Worm (Caenorhabditis elegans) whole organism, early embryonic: Measurements from ENCODE around the gene sulp-3.

Source experiments
- B0310.2 ChIP-seq: sonication (generic microtip); optimal IDR thresholded peaks from 2 replicates; lab custom pipeline; 2016; ENCODE audit warnings: mild to moderate bottlenecking, missing genetic modification characterization, missing compliant biosample characterization
- F13C5.2 ChIP-seq: sonication (generic microtip); optimal IDR thresholded peaks from 2 replicates; lab custom pipeline; 2017; ENCODE audit warnings: mild to moderate bottlenecking, missing genetic modification characterization, inconsistent platforms, missing compliant biosample characterization
- aly-1 ChIP-seq: sonication (generic microtip); optimal IDR thresholded peaks from 2 replicates; lab custom pipeline; 2016; ENCODE audit warnings: missing genetic modification characterization, missing compliant biosample characterization
- ama-1 ChIP-seq: fragments of 150-350 bp; optimal IDR thresholded peaks from 2 replicates; lab custom pipeline; 2014
- ceh-13 ChIP-seq: fragments of 200-800 bp; sonication (Bioruptor generic); optimal IDR thresholded peaks from 2 replicates; lab custom pipeline; 2018; ENCODE audit warnings: mild to moderate bottlenecking, missing genetic modification characterization, missing compliant biosample characterization
- ceh-36 ChIP-seq: sonication (generic microtip); optimal IDR thresholded peaks from 2 replicates; lab custom pipeline; 2016; ENCODE audit warnings: missing genetic modification characterization, inconsistent platforms, missing compliant biosample characterization
- ets-7 ChIP-seq: sonication (generic microtip); optimal IDR thresholded peaks from 2 replicates; lab custom pipeline; 2016; ENCODE audit warnings: missing genotype, missing genetic modification characterization, missing compliant biosample characterization
- flt-1 ChIP-seq: fragments of 200-800 bp; sonication (Bioruptor generic); IDR thresholded peaks from 2 replicates; pipeline ENCODE4 v1.3.6; 2022; ENCODE audit warnings: missing genetic modification characterization, missing compliant biosample characterization
- hmbx-1 ChIP-seq: sonication (generic microtip); optimal IDR thresholded peaks from 2 replicates; lab custom pipeline; 2016; ENCODE audit warnings: mild to moderate bottlenecking, missing genetic modification characterization, missing compliant biosample characterization
- hmg-4 ChIP-seq: fragments of 200-800 bp; sonication (Bioruptor generic); optimal IDR thresholded peaks from 2 replicates; lab custom pipeline; 2018; ENCODE audit warnings: mild to moderate bottlenecking, missing genetic modification characterization, missing compliant biosample characterization
- hnd-1 ChIP-seq: sonication (generic microtip); optimal IDR thresholded peaks from 2 replicates; lab custom pipeline; 2016; ENCODE audit warnings: missing genetic modification characterization, missing compliant biosample characterization
- pes-1 ChIP-seq: fragments of 200-800 bp; sonication (Bioruptor generic); IDR thresholded peaks from 2 replicates; pipeline ENCODE4 v1.3.6; 2022; ENCODE audit warnings: missing genetic modification reagents, missing genetic modification characterization, missing compliant biosample characterization
- scrt-1 ChIP-seq: fragments of 200-800 bp; sonication (Bioruptor generic); IDR thresholded peaks from 2 replicates; pipeline ENCODE4 v1.3.6; 2022; ENCODE audit warnings: missing genetic modification characterization, missing compliant biosample characterization
- sea-1 ChIP-seq: fragments of 200-800 bp; sonication (Bioruptor generic); conservative IDR thresholded peaks from 2 replicates; pipeline ENCODE4 v1.3.6; 2022; ENCODE audit warnings: missing genetic modification characterization, missing compliant biosample characterization
- tbx-11 ChIP-seq: fragments of 200-800 bp; sonication (Bioruptor generic); IDR thresholded peaks from 2 replicates; pipeline ENCODE4 v1.3.6; 2022; ENCODE audit warnings: missing genetic modification characterization, missing compliant biosample characterization
- tbx-37 ChIP-seq: fragments of 200-800 bp; sonication (Bioruptor generic); conservative IDR thresholded peaks from 2 replicates; pipeline ENCODE4 v1.3.6; 2022; ENCODE audit warnings: missing genetic modification reagents, missing genetic modification characterization, missing compliant biosample characterization
- tra-4 ChIP-seq: sonication (generic microtip); optimal IDR thresholded peaks from 2 replicates; lab custom pipeline; 2017; ENCODE audit warnings: missing genetic modification characterization, missing compliant biosample characterization

Gene sulp-3

DNA sequence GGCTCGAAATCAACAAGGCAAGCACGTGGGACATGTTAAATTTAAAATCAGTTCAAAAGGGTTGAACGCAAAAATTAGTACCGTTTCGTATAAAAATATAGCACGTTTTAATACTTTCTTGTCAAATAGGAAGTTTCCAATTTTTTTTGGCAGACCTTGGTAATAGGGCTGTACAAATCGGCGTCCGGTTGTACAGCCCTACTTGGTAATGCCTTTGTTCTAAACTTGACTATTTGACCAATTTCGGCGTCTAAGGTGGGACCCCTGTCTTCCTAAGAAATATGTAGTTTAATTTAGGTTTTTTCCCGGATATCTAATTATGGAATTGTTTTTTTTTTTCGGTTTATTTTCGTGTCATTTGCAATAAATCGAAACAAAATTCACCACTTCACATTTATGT lies 21.3 kb upstream of the sulp-3 start:
- TF ChIP-seq B0310.2 (tag; lab: Kevin White, UChicago) (no peak), tbx-11 (GFP tag; lab: Robert Waterston, UW) (no peak), tbx-37 (GFP tag; lab: Robert Waterston, UW) (no peak)

DNA sequence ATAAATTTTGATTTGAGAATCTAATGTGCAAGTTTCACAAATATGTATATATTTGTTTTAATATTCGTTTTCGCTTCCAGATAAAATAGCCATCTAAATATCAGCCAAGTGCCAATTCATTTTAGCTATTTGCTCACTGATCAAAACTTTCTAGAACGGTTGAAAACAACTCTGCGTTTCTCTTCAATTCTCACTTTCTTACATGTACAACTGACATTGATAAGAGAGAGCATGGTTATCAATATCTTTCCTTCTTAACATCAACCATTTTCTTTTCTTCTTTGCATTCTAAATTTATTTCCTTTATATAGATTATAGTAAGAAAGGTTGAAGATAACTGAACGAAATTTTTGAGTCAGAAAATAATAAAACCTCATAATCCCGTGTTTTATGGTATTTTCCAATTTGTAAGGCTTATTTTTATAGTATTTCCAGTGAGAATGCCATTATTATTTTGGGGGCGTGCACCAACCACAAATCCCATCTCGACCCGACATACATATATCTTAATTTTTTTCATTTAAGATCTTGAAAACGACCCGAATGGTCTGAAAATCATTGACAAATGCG lies 20.2 kb upstream of the sulp-3 start, which contains the start of gene F08F1.3:
F08F1.3 (plus strand) TSS at position 520 of the 570 bp plus-strand sequence.
- no peak for TF ChIP-seq B0310.2 (tag; lab: Kevin White, UChicago)
- TF ChIP-seq ama-1 (lab: Kevin White, UChicago) = no peak

DNA sequence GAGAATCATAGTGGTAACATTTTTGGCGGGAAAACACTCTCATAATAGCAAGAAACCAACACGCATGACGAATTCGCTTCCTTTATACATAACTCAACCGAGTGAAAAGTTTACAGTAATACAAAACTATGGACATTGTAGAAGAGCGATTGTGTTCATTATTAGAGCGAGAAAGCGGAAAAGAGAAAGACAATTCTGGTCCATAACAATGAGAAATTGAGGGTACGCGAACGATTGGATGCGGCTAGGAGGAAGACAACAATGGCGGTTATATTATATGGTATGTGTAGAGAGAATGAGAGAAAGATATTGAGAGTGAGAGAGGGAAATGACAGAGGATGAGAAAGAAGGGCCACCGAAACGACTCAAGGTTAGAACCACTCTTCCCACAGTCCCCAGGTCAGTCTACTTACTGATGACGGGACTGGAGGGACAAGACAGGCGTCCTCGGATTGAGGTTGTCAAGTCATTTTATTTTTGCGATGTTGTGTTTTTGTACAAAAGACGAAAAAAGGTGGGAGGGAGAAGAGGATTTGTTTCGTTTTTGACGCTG lies 18.1 kb upstream of the sulp-3 start:
- no peak for TF ChIP-seq tbx-11 (GFP tag; lab: Robert Waterston, UW)
- no peak for TF ChIP-seq tra-4 (tag; lab: Kevin White, UChicago)
- no peak for TF ChIP-seq ceh-13 (GFP tag; lab: Kevin White, UChicago)
- TF ChIP-seq sea-1 = no peak
- TF ChIP-seq ets-7 (tag; lab: Kevin White, UChicago) = no peak

DNA sequence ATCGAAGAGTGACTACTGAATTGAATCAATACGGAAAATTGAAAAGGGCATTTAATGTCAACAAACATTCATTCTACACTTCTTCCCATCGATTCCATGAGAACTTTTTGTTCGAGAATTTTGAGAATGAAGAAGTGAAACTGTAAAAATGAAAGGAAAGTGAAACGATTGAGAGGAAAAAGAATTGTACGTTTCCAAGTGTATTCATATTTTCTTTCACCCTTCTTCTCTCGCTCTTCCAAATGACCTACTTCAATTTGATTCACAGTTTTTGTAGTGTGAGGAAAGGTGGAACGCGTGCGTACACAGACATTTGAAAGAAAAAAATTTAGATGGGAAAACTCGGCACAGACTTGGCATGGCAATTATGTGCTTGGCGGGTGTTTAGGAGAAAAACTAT lies 16.1 kb upstream of the sulp-3 start:
- TF ChIP-seq tra-4 (tag; lab: Kevin White, UChicago) (no peak), hnd-1 (tag; lab: Kevin White, UChicago) (no peak), tbx-11 (GFP tag; lab: Robert Waterston, UW) (no peak), pes-1 (GFP tag; lab: Robert Waterston, UW) (no peak), flt-1 (no peak), ceh-13 (GFP tag; lab: Kevin White, UChicago) (no peak), aly-1 (tag; lab: Kevin White, UChicago) (no peak), F13C5.2 (tag; lab: Kevin White, UChicago) (no peak), hmbx-1 (tag; lab: Kevin White, UChicago) (no peak), sea-1 (no peak)

DNA sequence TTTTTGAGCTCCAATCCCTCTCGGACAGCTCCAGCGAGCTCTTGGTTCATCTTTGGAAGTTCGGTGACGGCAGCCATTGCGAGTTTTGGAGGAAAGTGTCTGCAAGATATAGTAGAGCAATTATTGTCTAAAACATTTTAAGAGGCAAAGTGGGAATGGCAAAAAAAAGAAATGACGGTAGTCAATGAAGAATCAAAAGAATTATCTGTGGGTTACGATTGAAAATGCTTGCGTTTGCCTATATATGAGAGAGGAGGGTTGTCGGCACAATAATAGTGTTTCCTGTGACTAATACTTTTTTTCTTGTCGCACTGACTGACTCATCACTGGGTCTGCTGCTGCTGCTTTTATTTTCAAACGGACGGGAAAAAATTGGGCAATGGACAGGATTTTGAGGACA lies 15.5 kb upstream of the sulp-3 start, which contains the start of gene tth-1:
tth-1 (minus strand) TSS at position 101 of the 400 bp plus-strand sequence.
- TF ChIP-seq tbx-11 (GFP tag; lab: Robert Waterston, UW) = 0 out of 2 replicates have a peak, but pooled peaks have one; percentile 18
- no peak for TF ChIP-seq B0310.2 (tag; lab: Kevin White, UChicago)
- TF ChIP-seq flt-1 = no peak

DNA sequence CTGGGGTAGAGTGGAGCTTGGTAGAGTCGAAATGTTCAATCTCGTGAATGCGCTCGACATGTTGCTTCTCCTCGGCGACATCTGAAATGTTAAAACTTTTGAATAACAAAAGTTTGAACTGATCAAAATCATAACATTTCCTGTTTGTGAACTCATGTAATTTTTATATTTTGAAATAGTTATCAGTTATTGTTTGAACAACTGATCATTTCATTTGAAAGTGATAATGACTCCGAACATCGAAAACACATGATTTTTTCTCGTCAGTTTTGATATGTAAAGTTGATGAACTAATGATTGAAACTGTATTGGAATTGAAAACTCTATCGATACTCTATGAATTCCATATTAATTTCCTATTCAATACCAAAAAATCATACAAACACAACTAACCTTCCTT lies 15.0 kb upstream of the sulp-3 start:
- TF ChIP-seq tbx-37 (GFP tag; lab: Robert Waterston, UW) (no peak), hnd-1 (tag; lab: Kevin White, UChicago) (no peak)

DNA sequence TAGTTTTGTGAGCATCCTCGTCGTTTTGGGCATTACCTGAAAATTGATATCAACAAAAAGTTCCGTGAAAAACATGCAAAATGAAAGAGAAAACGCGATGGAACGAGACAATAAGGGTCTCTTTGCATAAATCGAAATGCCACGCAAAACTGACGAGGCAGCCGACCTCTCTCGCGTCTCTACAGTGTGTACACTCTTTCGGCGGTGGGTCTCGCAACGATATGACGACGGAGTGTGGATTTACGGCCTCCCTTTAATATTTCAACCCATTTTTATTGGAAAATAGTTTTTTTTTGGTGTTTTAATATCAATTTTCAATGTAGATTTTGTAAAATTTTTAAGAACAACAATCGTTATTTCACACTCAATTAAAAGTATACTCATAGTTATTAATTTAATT lies 13.9 kb upstream of the sulp-3 start, which contains the start of gene tag-123:
tag-123 (minus strand) TSS at position 36 of the 400 bp plus-strand sequence.
- TF ChIP-seq hmbx-1 (tag; lab: Kevin White, UChicago) (no peak), hmg-4 (GFP tag; lab: Kevin White, UChicago) (peak; percentile 41), tra-4 (tag; lab: Kevin White, UChicago) (no peak), F13C5.2 (tag; lab: Kevin White, UChicago) (peak; percentile 42), B0310.2 (tag; lab: Kevin White, UChicago) (no peak), ceh-36 (tag; lab: Kevin White, UChicago) (no peak), scrt-1 (GFP tag; lab: Robert Waterston, UW) (0 out of 2 replicates have a peak, but pooled peaks have one; percentile 27), tbx-37 (GFP tag; lab: Robert Waterston, UW) (no peak)

DNA sequence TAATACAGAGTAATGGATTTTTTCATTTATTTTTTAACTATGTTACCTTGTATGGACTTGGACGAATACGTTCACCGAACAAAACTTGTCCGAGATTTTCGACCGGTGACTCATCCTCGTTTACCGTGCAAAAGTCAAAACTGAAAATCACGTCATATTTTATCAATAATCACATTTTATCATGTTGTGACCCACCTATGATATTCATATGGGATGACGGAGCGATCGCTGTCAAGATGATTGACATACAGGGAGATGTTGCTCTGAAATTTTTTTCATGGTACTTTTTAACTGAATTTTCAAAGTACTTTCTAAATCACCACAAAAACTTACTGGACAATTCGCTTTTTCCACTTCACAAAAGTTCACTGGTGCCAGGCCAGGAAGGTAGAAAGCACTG lies 13.4 kb upstream of the sulp-3 start:
- TF ChIP-seq B0310.2 (tag; lab: Kevin White, UChicago) (no peak), tbx-11 (GFP tag; lab: Robert Waterston, UW) (no peak), ceh-13 (GFP tag; lab: Kevin White, UChicago) (no peak), tbx-37 (GFP tag; lab: Robert Waterston, UW) (no peak), ama-1 (lab: Kevin White, UChicago) (no peak), flt-1 (no peak), hmbx-1 (tag; lab: Kevin White, UChicago) (no peak), pes-1 (GFP tag; lab: Robert Waterston, UW) (no peak), F13C5.2 (tag; lab: Kevin White, UChicago) (no peak), ets-7 (tag; lab: Kevin White, UChicago) (no peak), hmg-4 (GFP tag; lab: Kevin White, UChicago) (no peak), aly-1 (tag; lab: Kevin White, UChicago) (no peak), scrt-1 (GFP tag; lab: Robert Waterston, UW) (no peak), sea-1 (no peak), tra-4 (tag; lab: Kevin White, UChicago) (no peak), ceh-36 (tag; lab: Kevin White, UChicago) (no peak), hnd-1 (tag; lab: Kevin White, UChicago) (no peak)
